Worm (Caenorhabditis elegans): ENCODE measurements around the gene math-20.
"Not testable (repeated sequence)": the region's sequence is repeated elsewhere in the genome, so short reads cannot be mapped to it uniquely, and the experiment has no call there.

The math-20 gene

DNA sequence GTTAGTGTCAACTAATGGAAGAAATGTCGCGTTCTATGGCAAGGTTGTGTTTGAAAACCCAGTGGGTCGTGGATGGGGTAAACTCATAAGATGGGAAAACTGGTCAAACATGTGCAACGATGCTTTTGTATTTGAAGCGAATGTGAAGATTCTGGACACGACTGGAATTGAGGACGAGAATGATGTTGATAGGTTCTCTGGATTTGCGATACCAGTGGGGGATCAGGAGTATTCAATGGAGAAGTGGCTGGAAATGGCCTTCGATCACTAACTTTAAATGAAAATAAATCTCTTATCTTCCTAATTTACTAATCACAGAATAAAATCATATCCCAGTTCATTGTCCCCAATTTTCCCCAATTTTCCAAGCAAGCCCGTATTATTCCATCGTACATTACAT lies 14.8 kb downstream of the math-20 start:
- no peak for TF ChIP-seq mel-28 (tag; optimal IDR thresholded peaks at IDR 0.05; ENCODE audit: borderline replicate concordance)
- no peak for TF ChIP-seq pha-4 (tag; optimal IDR thresholded peaks at IDR 0.05)
- TF ChIP-seq snpc-3.4 (tag; optimal IDR thresholded peaks at IDR 0.05), result no peak
- no peak for TF ChIP-seq snpc-1.3 (tag; optimal IDR thresholded peaks at IDR 0.05; ENCODE audit: insufficient read depth)
- no peak for TF ChIP-seq egrh-3 (GFP tag; IDR thresholded peaks at IDR 0.05)
- no peak for TF ChIP-seq snpc-1.1 (tag; optimal IDR thresholded peaks at IDR 0.05; ENCODE audit: insufficient read depth)
- no peak for TF ChIP-seq nhr-120 (GFP tag; IDR thresholded peaks at IDR 0.05)
- no peak for TF ChIP-seq ceh-27 (GFP tag; optimal IDR thresholded peaks at IDR 0.05)
- TF ChIP-seq ZK185.1 (tag; optimal IDR thresholded peaks at IDR 0.05; ENCODE audit: poor library complexity, severe bottlenecking), result no peak
- TF ChIP-seq F57C9.4 (tag; optimal IDR thresholded peaks at IDR 0.05), result no peak
- TF ChIP-seq let-607 (tag; optimal IDR thresholded peaks at IDR 0.05), result no peak
- no peak for TF ChIP-seq F10E7.11 (tag; optimal IDR thresholded peaks at IDR 0.05)
- no peak for TF ChIP-seq sptf-2 (GFP tag; optimal IDR thresholded peaks at IDR 0.05)
- no peak for TF ChIP-seq lin-26 (GFP tag; IDR thresholded peaks at IDR 0.05)
- TF ChIP-seq ceh-58 (GFP tag; IDR thresholded peaks at IDR 0.05), result no peak
- TF ChIP-seq rec-8 (tag; optimal IDR thresholded peaks at IDR 0.05), result no peak
- TF ChIP-seq hsf-1 (GFP tag; IDR thresholded peaks at IDR 0.05), result no peak
- TF ChIP-seq tbp1 (GFP tag; optimal IDR thresholded peaks at IDR 0.05), result no peak

DNA sequence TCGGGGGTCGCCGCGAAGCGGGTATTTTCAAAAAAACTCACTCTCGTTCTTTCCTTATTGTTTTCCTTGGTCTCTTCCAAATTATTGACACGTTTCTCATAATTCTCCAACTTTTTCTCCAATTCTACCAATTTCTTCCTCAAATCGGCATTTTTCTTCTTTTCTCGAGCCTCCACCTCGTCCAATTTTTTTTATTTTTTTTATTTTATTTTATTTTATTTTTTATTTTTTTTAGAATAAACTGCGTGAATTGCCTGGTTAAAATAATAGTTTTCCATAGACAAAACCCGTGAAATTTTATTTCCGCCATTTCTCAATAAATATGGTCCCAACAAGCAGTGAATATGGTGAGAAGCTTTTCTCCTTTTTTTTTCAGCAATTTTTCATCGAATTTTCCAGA lies 16.4 kb downstream of the math-20 start, which contains the start of gene F59H6.15:
F59H6.15 (plus strand) TSS at position 301 of the 400 bp plus-strand sequence.
- TF ChIP-seq aptf-3 (GFP tag; IDR thresholded peaks at IDR 0.05), result no peak
- no peak for TF ChIP-seq hmg-20 (GFP tag; IDR thresholded peaks at IDR 0.05)
- no peak for TF ChIP-seq Y79H2A.3 (GFP tag; conservative IDR thresholded peaks at IDR 0.05)
- no peak for TF ChIP-seq xnd-1 (tag; optimal IDR thresholded peaks at IDR 0.05)
- TF ChIP-seq C17E4.6 (GFP tag; IDR thresholded peaks at IDR 0.05), result no peak
- TF ChIP-seq pha-4 (tag; optimal IDR thresholded peaks at IDR 0.05), result no peak
- no peak for TF ChIP-seq mcd-1 (GFP tag; IDR thresholded peaks at IDR 0.05)

DNA sequence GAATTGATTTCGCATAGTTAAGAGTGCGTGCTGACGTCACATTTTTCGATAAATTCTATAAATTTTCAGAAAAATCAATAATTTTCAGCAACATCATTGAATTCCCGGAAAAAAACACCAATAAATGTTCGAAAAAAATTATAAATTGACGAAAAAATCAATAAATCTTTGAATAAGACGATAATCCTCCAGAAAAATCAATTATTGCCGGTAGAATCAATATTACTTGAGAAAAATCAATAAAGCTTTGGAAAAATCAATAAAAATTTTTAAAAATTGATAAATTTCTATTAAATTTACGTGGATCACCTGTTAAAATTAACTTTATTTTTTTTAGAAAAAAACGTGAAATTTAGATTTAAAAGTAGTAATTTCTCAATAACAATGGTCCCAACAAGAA lies 17.5 kb downstream of the math-20 start:
- no peak for TF ChIP-seq lin-40 (tag; optimal IDR thresholded peaks at IDR 0.05)
- TF ChIP-seq gei-17 (GFP tag; optimal IDR thresholded peaks at IDR 0.05), result no peak
- TF ChIP-seq K12H6.12 (tag; optimal IDR thresholded peaks at IDR 0.05), result no peak
- no peak for TF ChIP-seq attf-3 (GFP tag; conservative IDR thresholded peaks at IDR 0.05)
- TF ChIP-seq hsf-1 (GFP tag; IDR thresholded peaks at IDR 0.05), result no peak
- no peak for TF ChIP-seq sdz-38 (tag; optimal IDR thresholded peaks at IDR 0.05)
- TF ChIP-seq ztf-25 (GFP tag; IDR thresholded peaks at IDR 0.05), result no peak
- TF ChIP-seq atf-7 (tag; optimal IDR thresholded peaks at IDR 0.05), result no peak
- TF ChIP-seq dox-1 (GFP tag; IDR thresholded peaks at IDR 0.05), result no peak
- TF ChIP-seq hlh-12 (tag; optimal IDR thresholded peaks at IDR 0.05), result no peak
- no peak for TF ChIP-seq egl-18 (GFP tag; IDR thresholded peaks at IDR 0.05)
- no peak for TF ChIP-seq mxl-1 (tag; optimal IDR thresholded peaks at IDR 0.05)

DNA sequence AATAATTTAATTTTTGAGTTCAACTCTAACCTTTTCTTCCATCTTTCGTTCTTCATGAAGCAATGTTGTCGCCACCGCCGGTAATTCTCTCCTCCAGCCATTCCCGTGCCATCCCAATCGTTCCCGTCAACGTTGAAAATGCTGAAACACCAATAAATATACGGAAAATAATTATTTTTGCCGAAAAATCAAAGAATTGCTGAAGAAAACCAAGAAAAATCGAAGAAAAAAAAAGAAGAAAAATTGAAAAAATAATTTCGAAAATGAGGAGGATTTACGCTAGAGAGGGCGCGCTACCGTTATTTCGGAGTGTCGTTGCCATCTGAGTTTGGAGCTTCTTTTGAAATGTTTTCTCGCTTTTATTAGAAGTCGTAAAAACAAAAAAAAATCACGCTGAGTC lies 27.2 kb downstream of the math-20 start, which contains the start of gene cya-2:
cya-2 (minus strand) TSS at position 101 of the 400 bp plus-strand sequence.
- not testable (repeated sequence) for TF ChIP-seq Y53G8AR.9 (GFP tag; conservative IDR thresholded peaks at IDR 0.05); ceh-91 (GFP tag; IDR thresholded peaks at IDR 0.05); F52B5.7 (tag; optimal IDR thresholded peaks at IDR 0.05)
